Worm (Caenorhabditis elegans) whole organism, L3 larva: ENCODE results near the gene ech-2.

Experiments
- aly-2 ChIP-seq: fragments of 150-350 bp; optimal IDR thresholded peaks from 2 replicates; lab custom pipeline; 2014; ENCODE audit warnings: missing biosample characterization, missing genetic modification characterization
- nfya-1 ChIP-seq: sonication (generic microtip); optimal IDR thresholded peaks from 2 replicates; lab custom pipeline; 2017; ENCODE audit warnings: missing genetic modification characterization, mild to moderate bottlenecking, missing compliant biosample characterization, antibody characterized with exemption, moderate library complexity; ENCODE audit not compliant: insufficient read depth
- nhr-12 ChIP-seq: fragments of 150-350 bp; optimal IDR thresholded peaks from 2 replicates; lab custom pipeline; 2014; ENCODE audit warnings: missing biosample characterization, missing genetic modification characterization
- nhr-25 ChIP-seq: sonication (generic microtip); optimal IDR thresholded peaks from 2 replicates; lab custom pipeline; 2017; ENCODE audit warnings: missing biosample characterization, missing genetic modification characterization
- pha-4 ChIP-seq: fragments of 150-350 bp; optimal IDR thresholded peaks from 2 replicates; lab custom pipeline; 2014; ENCODE audit warnings: missing biosample characterization, missing genetic modification reagents, missing genetic modification characterization
- unc-62 ChIP-seq: fragments of 150-350 bp; sonication (generic microtip); optimal IDR thresholded peaks from 4 replicates; lab custom pipeline; 2014; ENCODE audit warnings: missing biosample characterization, missing genetic modification reagents, missing genetic modification characterization
- zag-1 ChIP-seq: fragments of 150-350 bp; optimal IDR thresholded peaks from 2 replicates; lab custom pipeline; 2014; ENCODE audit warnings: missing biosample characterization, missing genetic modification characterization

DNA sequence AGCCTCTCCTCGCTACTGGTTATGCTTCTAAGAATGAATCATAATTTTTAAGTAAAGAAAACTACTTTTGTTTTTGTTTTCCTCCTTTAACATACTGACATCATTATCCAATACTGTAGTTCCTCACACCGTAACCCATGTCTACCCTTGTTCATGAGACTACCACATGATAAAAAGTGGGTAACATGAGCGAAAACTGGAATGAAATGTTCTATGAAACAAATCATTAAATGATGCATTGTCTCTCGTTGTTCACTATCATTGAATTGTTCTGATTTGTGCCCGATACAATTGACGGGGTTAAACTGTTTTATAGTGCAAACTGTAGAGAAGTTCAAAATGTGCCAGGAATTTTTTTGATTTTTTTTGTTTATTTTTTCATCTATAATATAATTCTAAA, 41.6 kb upstream of the ech-2 start:
- no peak for TF ChIP-seq pha-4 (tag; lab: Kevin White, UChicago)
- no peak for TF ChIP-seq aly-2 (tag; lab: Kevin White, UChicago)
- no peak for TF ChIP-seq zag-1
- TF ChIP-seq unc-62 = no peak
- TF ChIP-seq nfya-1 (tag; lab: Kevin White, UChicago) = peak; percentile 47
- peak; percentile 47 for TF ChIP-seq nhr-25 (tag; lab: Kevin White, UChicago)
- TF ChIP-seq nhr-12 = no peak
